Fruit fly (Drosophila melanogaster) whole organism, prepupa: ENCODE results near the gene gnu.

Source experiments
- Blimp-1 ChIP-seq: fragments of 200-800 bp; sonication (Bioruptor generic); optimal IDR thresholded peaks from 3 replicates; lab custom pipeline; 2017; ENCODE audit warnings: missing biosample characterization, missing genetic modification characterization, mild to moderate bottlenecking, moderate library complexity, missing genetic modification reagents
- CG11902 ChIP-seq: fragments of 200-800 bp; sonication (Bioruptor generic); optimal IDR thresholded peaks from 3 replicates; lab custom pipeline; 2016; ENCODE audit warnings: missing biosample characterization, missing genetic modification characterization
- CG1621 ChIP-seq: fragments of 200-800 bp; sonication (Bioruptor generic); optimal IDR thresholded peaks from 3 replicates; lab custom pipeline; 2018; ENCODE audit warnings: missing biosample characterization, mild to moderate bottlenecking, missing genetic modification characterization
- CG16779 ChIP-seq: fragments of 200-800 bp; sonication (Bioruptor generic); optimal IDR thresholded peaks from 3 replicates; lab custom pipeline; 2017; ENCODE audit warnings: missing biosample characterization, mild to moderate bottlenecking, missing genetic modification characterization
- CG34406 ChIP-seq: fragments of 200-800 bp; sonication (Bioruptor generic); optimal IDR thresholded peaks from 3 replicates; lab custom pipeline; 2016; ENCODE audit warnings: missing biosample characterization, missing genetic modification characterization
- CG6854 ChIP-seq: fragments of 200-800 bp; sonication (Bioruptor generic); optimal IDR thresholded peaks from 2 replicates; lab custom pipeline; 2017; ENCODE audit warnings: missing biosample characterization, mild to moderate bottlenecking, missing genetic modification characterization
- CG7368 ChIP-seq: fragments of 200-800 bp; sonication (Bioruptor generic); optimal IDR thresholded peaks from 3 replicates; lab custom pipeline; 2016; ENCODE audit warnings: missing biosample characterization, missing genetic modification characterization
- CG8632 ChIP-seq: fragments of 200-800 bp; sonication (Bioruptor generic); optimal IDR thresholded peaks from 3 replicates; lab custom pipeline; 2016; ENCODE audit warnings: missing biosample characterization, missing genetic modification characterization
- Eip78C ChIP-seq: fragments of 200-800 bp; sonication (Bioruptor generic); peaks from one replicate; lab custom pipeline; 2016; ENCODE audit warnings: missing biosample characterization, missing genetic modification characterization
- Ets96B ChIP-seq: fragments of 200-800 bp; optimal IDR thresholded peaks from 2 replicates; lab custom pipeline; 2019; ENCODE audit warnings: missing biosample characterization, mild to moderate bottlenecking, missing genetic modification characterization, moderate library complexity
- Gug ChIP-seq: fragments of 200-800 bp; sonication (Bioruptor generic); IDR thresholded peaks from 2 replicates; pipeline ENCODE4 v1.3.6; 2022; ENCODE audit warnings: missing biosample characterization, missing genetic modification characterization
- Hr38 ChIP-seq: sonication (Bioruptor generic); optimal IDR thresholded peaks from 2 replicates; lab custom pipeline; 2016; ENCODE audit warnings: missing biosample characterization, missing genetic modification characterization
- acj6 ChIP-seq: fragments of 200-800 bp; sonication (Bioruptor generic); optimal IDR thresholded peaks from 3 replicates; lab custom pipeline; 2016; ENCODE audit warnings: missing biosample characterization, missing genetic modification characterization
- fd59A ChIP-seq: fragments of 200-800 bp; sonication (Bioruptor generic); optimal IDR thresholded peaks from 2 replicates; lab custom pipeline; 2017; ENCODE audit warnings: missing biosample characterization, mild to moderate bottlenecking, missing genetic modification characterization, missing genetic modification reagents

dm6 chr3L:14801854-14802616 is 1.1 kb downstream of the gnu start, which contains the start of gene NHP2:
- TF ChIP-seq acj6 (GFP tag; lab: Kevin White, UChicago) (no peak), Ets96B (tag; lab: Kevin White, UChicago) (peak; percentile 80), CG8632 (GFP tag; lab: Kevin White, UChicago) (no peak), Eip78C (GFP tag; lab: Kevin White, UChicago) (no peak), fd59A (GFP tag; lab: Kevin White, UChicago) (peak; percentile 70), Hr38 (GFP tag; lab: Kevin White, UChicago) (no peak), Blimp-1 (peak; percentile 42), CG16779 (tag; lab: Kevin White, UChicago) (no peak), CG7368 (GFP tag; lab: Kevin White, UChicago) (no peak), CG6854 (GFP tag; lab: Kevin White, UChicago) (peak; percentile 63), Gug (GFP tag; lab: Robert Waterston, UW) (peak; percentile 68; the same call in 1 of the 2 replicates), CG34406 (peak; percentile 74), CG1621 (tag; lab: Kevin White, UChicago) (no peak), CG11902 (GFP tag; lab: Kevin White, UChicago) (peak; percentile 54)
